Worm (Caenorhabditis elegans) whole organism, late embryonic: ENCODE results near the gene twk-18.

Source experiments
- C08G9.2 ChIP-seq: sonication (generic microtip); optimal IDR thresholded peaks from 2 replicates; lab custom pipeline; 2016; ENCODE audit warnings: mild to moderate bottlenecking, missing genetic modification characterization, moderate library complexity, missing compliant biosample characterization
- C38D4.7 ChIP-seq: fragments of 200-800 bp; sonication (Bioruptor generic); optimal IDR thresholded peaks from 2 replicates; lab custom pipeline; 2018; ENCODE audit warnings: mild to moderate bottlenecking, missing genetic modification characterization, moderate library complexity, missing compliant biosample characterization
- F13H6.1 ChIP-seq: sonication (generic microtip); optimal IDR thresholded peaks from 2 replicates; lab custom pipeline; 2016; ENCODE audit warnings: missing genetic modification characterization, missing compliant biosample characterization
- Y22D7AL.16 ChIP-seq: sonication (generic microtip); optimal IDR thresholded peaks from 2 replicates; lab custom pipeline; 2016; ENCODE audit warnings: missing genetic modification characterization, missing compliant biosample characterization
- ahr-1 ChIP-seq: sonication (generic microtip); optimal IDR thresholded peaks from 2 replicates; lab custom pipeline; 2016; ENCODE audit warnings: missing genetic modification characterization, missing compliant biosample characterization
- ama-1 ChIP-seq: fragments of 150-350 bp; optimal IDR thresholded peaks from 2 replicates; lab custom pipeline; 2014
- ceh-19 ChIP-seq: fragments of 200-800 bp; sonication (Bioruptor generic); optimal IDR thresholded peaks from 2 replicates; lab custom pipeline; 2018; ENCODE audit warnings: mild to moderate bottlenecking, missing genetic modification characterization, missing compliant biosample characterization
- ceh-2 ChIP-seq: sonication (generic microtip); optimal IDR thresholded peaks from 2 replicates; lab custom pipeline; 2016; ENCODE audit warnings: missing genotype, missing genetic modification characterization, missing compliant biosample characterization
- ceh-22 ChIP-seq: sonication (generic microtip); optimal IDR thresholded peaks from 2 replicates; lab custom pipeline; 2017; ENCODE audit warnings: missing biosample characterization, missing genetic modification characterization
- ceh-24 ChIP-seq: sonication (generic microtip); optimal IDR thresholded peaks from 2 replicates; lab custom pipeline; 2016; ENCODE audit warnings: mild to moderate bottlenecking, missing genetic modification characterization, missing compliant biosample characterization
- ceh-31 ChIP-seq: sonication (generic microtip); optimal IDR thresholded peaks from 2 replicates; lab custom pipeline; 2016; ENCODE audit warnings: missing genetic modification characterization, missing compliant biosample characterization
- ceh-34 ChIP-seq: sonication (generic microtip); optimal IDR thresholded peaks from 2 replicates; lab custom pipeline; 2016; ENCODE audit warnings: mild to moderate bottlenecking, missing genetic modification characterization, missing compliant biosample characterization
- ceh-48 ChIP-seq: sonication (generic microtip); optimal IDR thresholded peaks from 2 replicates; lab custom pipeline; 2016; ENCODE audit warnings: missing genetic modification characterization, inconsistent platforms, missing compliant biosample characterization
- ceh-9 ChIP-seq: sonication (generic microtip); optimal IDR thresholded peaks from 2 replicates; lab custom pipeline; 2016; ENCODE audit warnings: mild to moderate bottlenecking, missing genetic modification characterization, inconsistent platforms, missing compliant biosample characterization
- che-1 ChIP-seq: sonication (generic microtip); optimal IDR thresholded peaks from 2 replicates; lab custom pipeline; 2016; ENCODE audit warnings: mild to moderate bottlenecking, missing genetic modification characterization, missing compliant biosample characterization
- dmd-4 ChIP-seq: sonication (generic microtip); optimal IDR thresholded peaks from 2 replicates; lab custom pipeline; 2016; ENCODE audit warnings: borderline replicate concordance, missing genetic modification characterization, missing compliant biosample characterization
- dve-1 ChIP-seq: sonication (generic microtip); optimal IDR thresholded peaks from 2 replicates; lab custom pipeline; 2017; ENCODE audit warnings: antibody characterized with exemption, mild to moderate bottlenecking, missing genetic modification characterization, missing compliant biosample characterization
- elt-2 ChIP-seq: sonication (generic microtip); optimal IDR thresholded peaks from 2 replicates; lab custom pipeline; 2016; ENCODE audit warnings: missing genetic modification reagents, missing genetic modification characterization, missing compliant biosample characterization
- elt-4 ChIP-seq: sonication (generic microtip); optimal IDR thresholded peaks from 2 replicates; lab custom pipeline; 2016; ENCODE audit warnings: missing genetic modification characterization, missing compliant biosample characterization
- ets-4 ChIP-seq: sonication (generic microtip); optimal IDR thresholded peaks from 2 replicates; lab custom pipeline; 2016; ENCODE audit warnings: missing genetic modification characterization, missing compliant biosample characterization
- eyg-1 ChIP-seq: sonication (generic microtip); optimal IDR thresholded peaks from 2 replicates; lab custom pipeline; 2016; ENCODE audit warnings: missing genotype, missing genetic modification characterization, missing compliant biosample characterization
- fkh-10 ChIP-seq: fragments of 150-350 bp; optimal IDR thresholded peaks from 2 replicates; lab custom pipeline; 2014; ENCODE audit warnings: missing biosample characterization, missing genetic modification reagents, missing genetic modification characterization
- fkh-6 ChIP-seq: sonication (generic microtip); optimal IDR thresholded peaks from 2 replicates; lab custom pipeline; 2016; ENCODE audit warnings: missing genetic modification characterization, missing compliant biosample characterization
- gmeb-2 ChIP-seq: sonication (generic microtip); optimal IDR thresholded peaks from 2 replicates; lab custom pipeline; 2016; ENCODE audit warnings: missing genetic modification characterization, inconsistent platforms, missing compliant biosample characterization
- hlh-13 ChIP-seq: fragments of 200-800 bp; sonication (Bioruptor generic); optimal IDR thresholded peaks from 2 replicates; lab custom pipeline; 2018; ENCODE audit warnings: mild to moderate bottlenecking, missing genetic modification characterization, missing compliant biosample characterization
- hlh-15 ChIP-seq: sonication (generic microtip); optimal IDR thresholded peaks from 2 replicates; lab custom pipeline; 2016; ENCODE audit warnings: missing genetic modification characterization, missing compliant biosample characterization
- hlh-30 ChIP-seq: sonication (generic microtip); optimal IDR thresholded peaks from 2 replicates; lab custom pipeline; 2017; ENCODE audit warnings: antibody characterized with exemption, missing genetic modification characterization, missing compliant biosample characterization; ENCODE audit not compliant: insufficient read depth
- hlh-8 ChIP-seq: sonication (generic microtip); optimal IDR thresholded peaks from 2 replicates; lab custom pipeline; 2016; ENCODE audit warnings: missing genotype, missing genetic modification characterization, missing compliant biosample characterization
- lin-11 ChIP-seq: fragments of 200-800 bp; sonication (Bioruptor generic); optimal IDR thresholded peaks from 2 replicates; lab custom pipeline; 2018; ENCODE audit warnings: mild to moderate bottlenecking, missing genetic modification characterization, missing compliant biosample characterization
- mec-3 ChIP-seq: sonication (generic microtip); optimal IDR thresholded peaks from 2 replicates; lab custom pipeline; 2016; ENCODE audit warnings: borderline replicate concordance, missing genetic modification characterization, missing compliant biosample characterization
- nhr-232 ChIP-seq: sonication (generic microtip); optimal IDR thresholded peaks from 2 replicates; lab custom pipeline; 2016; ENCODE audit warnings: missing genetic modification characterization, missing compliant biosample characterization
- npax-4 ChIP-seq: sonication (generic microtip); optimal IDR thresholded peaks from 2 replicates; lab custom pipeline; 2016; ENCODE audit warnings: missing genetic modification characterization, missing compliant biosample characterization
- pag-3 ChIP-seq: sonication (generic microtip); optimal IDR thresholded peaks from 2 replicates; lab custom pipeline; 2016; ENCODE audit warnings: missing compliant biosample characterization, missing genetic modification characterization, borderline replicate concordance
- pat-9 ChIP-seq: fragments of 200-800 bp; sonication (Bioruptor generic); optimal IDR thresholded peaks from 2 replicates; lab custom pipeline; 2018; ENCODE audit warnings: mild to moderate bottlenecking, missing genetic modification characterization, moderate library complexity, missing compliant biosample characterization
- pax-1 ChIP-seq: fragments of 150-350 bp; optimal IDR thresholded peaks from 2 replicates; lab custom pipeline; 2014; ENCODE audit warnings: missing biosample characterization, missing genetic modification characterization
- pha-2 ChIP-seq: sonication (generic microtip); optimal IDR thresholded peaks from 2 replicates; lab custom pipeline; 2017; ENCODE audit warnings: mild to moderate bottlenecking, missing genetic modification characterization, missing compliant biosample characterization
- pha-4 ChIP-seq: fragments of 150-350 bp; optimal IDR thresholded peaks from 2 replicates; lab custom pipeline; 2018; ENCODE audit warnings: missing biosample characterization, missing genetic modification reagents, missing genetic modification characterization
- pqm-1 ChIP-seq: sonication (generic microtip); optimal IDR thresholded peaks from 2 replicates; lab custom pipeline; 2016; ENCODE audit warnings: missing genetic modification characterization, missing compliant biosample characterization
- pros-1 ChIP-seq: fragments of 150-350 bp; optimal IDR thresholded peaks from 2 replicates; lab custom pipeline; 2014; ENCODE audit warnings: missing biosample characterization, missing genetic modification reagents, missing genetic modification characterization
- ref-2 ChIP-seq: sonication (generic microtip); optimal IDR thresholded peaks from 2 replicates; lab custom pipeline; 2016; ENCODE audit warnings: missing genetic modification characterization, missing compliant biosample characterization
- rnt-1 ChIP-seq: sonication (generic microtip); optimal IDR thresholded peaks from 2 replicates; lab custom pipeline; 2016; ENCODE audit warnings: missing genetic modification characterization, missing compliant biosample characterization
- sdc-2 ChIP-seq: sonication (generic microtip); optimal IDR thresholded peaks from 2 replicates; lab custom pipeline; 2016; ENCODE audit warnings: missing genotype, missing genetic modification characterization, missing compliant biosample characterization
- sox-4 ChIP-seq: sonication (generic microtip); optimal IDR thresholded peaks from 2 replicates; lab custom pipeline; 2017; ENCODE audit warnings: mild to moderate bottlenecking, missing genetic modification characterization, inconsistent platforms, missing compliant biosample characterization
- syd-9 ChIP-seq: sonication (generic microtip); optimal IDR thresholded peaks from 2 replicates; lab custom pipeline; 2016; ENCODE audit warnings: mild to moderate bottlenecking, missing genetic modification characterization, moderate library complexity, missing compliant biosample characterization
- tbx-7 ChIP-seq: sonication (generic microtip); optimal IDR thresholded peaks from 2 replicates; lab custom pipeline; 2016; ENCODE audit warnings: missing genotype, missing genetic modification characterization, missing compliant biosample characterization
- unc-55 ChIP-seq: sonication (generic microtip); optimal IDR thresholded peaks from 2 replicates; lab custom pipeline; 2017; ENCODE audit warnings: missing biosample characterization, missing genetic modification reagents, missing genetic modification characterization
- unc-86 ChIP-seq: sonication (generic microtip); optimal IDR thresholded peaks from 2 replicates; lab custom pipeline; 2016; ENCODE audit warnings: missing genetic modification characterization, missing compliant biosample characterization
- zip-5 ChIP-seq: sonication (generic microtip); optimal IDR thresholded peaks from 2 replicates; lab custom pipeline; 2016; ENCODE audit warnings: missing genetic modification characterization, missing compliant biosample characterization
- ztf-16 ChIP-seq: sonication (generic microtip); optimal IDR thresholded peaks from 2 replicates; lab custom pipeline; 2017; ENCODE audit warnings: missing genetic modification characterization, missing compliant biosample characterization

The twk-18 gene

ce11 chrX:8963469-8963868 is 24.5 kb upstream of the twk-18 start:
- TF ChIP-seq ets-4 (tag; lab: Kevin White, UChicago) (no peak), ceh-31 (tag; lab: Kevin White, UChicago) (no peak), ceh-48 (tag; lab: Kevin White, UChicago) (no peak), ztf-16 (tag; lab: Kevin White, UChicago) (no peak), C08G9.2 (no peak), ceh-2 (tag; lab: Kevin White, UChicago) (no peak), ama-1 (lab: Kevin White, UChicago) (no peak)

- no peak for TF ChIP-seq gmeb-2 (tag; lab: Kevin White, UChicago)
- TF ChIP-seq sdc-2 (tag; lab: Kevin White, UChicago), result peak; percentile 21
- TF ChIP-seq ceh-19, result peak; percentile 15
- peak; percentile 5 for TF ChIP-seq ztf-16 (tag; lab: Kevin White, UChicago)
- no peak for TF ChIP-seq Y22D7AL.16 (tag; lab: Kevin White, UChicago)
- TF ChIP-seq eyg-1 (tag; lab: Kevin White, UChicago), result no peak
- TF ChIP-seq che-1 (tag; lab: Kevin White, UChicago), result peak; percentile 50
- no peak for TF ChIP-seq pat-9
- TF ChIP-seq elt-4, result no peak
- TF ChIP-seq syd-9 (tag; lab: Kevin White, UChicago), result no peak
- no peak for TF ChIP-seq pha-4 (tag; lab: Kevin White, UChicago)
- peak; percentile 35 for TF ChIP-seq lin-11 (tag; lab: Kevin White, UChicago)
- TF ChIP-seq tbx-7 (tag; lab: Kevin White, UChicago), result no peak
- TF ChIP-seq pax-1 (tag; lab: Kevin White, UChicago), result no peak
- no peak for TF ChIP-seq hlh-30 (tag; lab: Kevin White, UChicago)
- TF ChIP-seq C38D4.7 (GFP tag; lab: Kevin White, UChicago), result no peak
- TF ChIP-seq ahr-1 (tag; lab: Kevin White, UChicago), result no peak
- no peak for TF ChIP-seq ama-1 (lab: Kevin White, UChicago)
- TF ChIP-seq ceh-24 (tag; lab: Kevin White, UChicago), result no peak
- TF ChIP-seq npax-4, result no peak
- no peak for TF ChIP-seq hlh-15 (tag; lab: Kevin White, UChicago)
- TF ChIP-seq ceh-2 (tag; lab: Kevin White, UChicago), result peak; percentile 7
- no peak for TF ChIP-seq hlh-8 (tag; lab: Kevin White, UChicago)
- TF ChIP-seq C08G9.2, result no peak
- TF ChIP-seq sox-4, result peak; percentile 31
- no peak for TF ChIP-seq unc-86 (tag; lab: Kevin White, UChicago)
- no peak for TF ChIP-seq dve-1 (tag; lab: Kevin White, UChicago)
- TF ChIP-seq unc-55 (GFP tag; lab: Kevin White, UChicago), result no peak
- no peak for TF ChIP-seq ceh-22 (tag; lab: Kevin White, UChicago)
- TF ChIP-seq fkh-6 (tag; lab: Kevin White, UChicago), result no peak
- TF ChIP-seq ceh-9 (tag; lab: Kevin White, UChicago), result no peak
- no peak for TF ChIP-seq mec-3 (tag; lab: Kevin White, UChicago)
- no peak for TF ChIP-seq elt-2 (tag; lab: Kevin White, UChicago)
- TF ChIP-seq ref-2 (tag; lab: Kevin White, UChicago), result peak; percentile 34
- no peak for TF ChIP-seq fkh-10
- TF ChIP-seq ceh-34 (tag; lab: Kevin White, UChicago), result no peak
- TF ChIP-seq dmd-4 (tag; lab: Kevin White, UChicago), result peak; percentile 35
- TF ChIP-seq ceh-31 (tag; lab: Kevin White, UChicago), result peak; percentile 30
- TF ChIP-seq pag-3 (tag; lab: Kevin White, UChicago), result no peak
- TF ChIP-seq nhr-232 (tag; lab: Kevin White, UChicago), result no peak
- no peak for TF ChIP-seq pros-1 (tag; lab: Kevin White, UChicago)
- no peak for TF ChIP-seq rnt-1 (tag; lab: Kevin White, UChicago)
- TF ChIP-seq F13H6.1 (tag; lab: Kevin White, UChicago), result no peak
- TF ChIP-seq pha-2 (tag; lab: Kevin White, UChicago), result no peak
- TF ChIP-seq pqm-1 (tag; lab: Kevin White, UChicago), result no peak
- no peak for TF ChIP-seq zip-5 (tag; lab: Kevin White, UChicago)
- TF ChIP-seq hlh-13 (GFP tag; lab: Kevin White, UChicago), result no peak
Observed at ce11 chrX:8969111-8970048, 18.5 kb upstream of the twk-18 start.
